Worm (Caenorhabditis elegans): ENCODE measurements around the gene C41H7.2.

Gene C41H7.2

DNA sequence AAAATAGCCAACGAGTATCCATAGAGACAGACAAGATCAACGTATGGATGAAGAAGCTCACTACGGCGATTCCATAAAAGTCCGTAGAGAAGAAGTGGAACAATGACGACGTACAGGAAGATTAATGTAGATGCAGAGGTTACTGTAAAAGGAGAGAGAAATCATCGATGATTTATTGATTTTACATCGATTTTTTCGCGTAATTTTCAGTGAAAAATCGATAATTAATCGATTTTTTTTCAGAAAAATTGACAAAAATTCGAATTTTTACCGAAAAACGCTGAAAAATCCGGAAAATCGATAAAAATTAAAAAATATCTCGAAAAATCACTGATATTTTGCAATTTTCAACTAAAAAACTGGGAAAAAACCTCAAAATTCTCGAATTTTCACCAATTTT is 51.8 kb downstream of the C41H7.2 start:
- TF ChIP-seq ztf-1 (GFP tag; conservative IDR thresholded peaks at IDR 0.05) (no peak), lsy-2 (tag; optimal IDR thresholded peaks at IDR 0.05) (no peak)
